Worm (Caenorhabditis elegans) whole organism, L2 larva: ENCODE results near the gene ilc-17.1.

Source experiments
- nhr-23 ChIP-seq: fragments of 150-350 bp; optimal IDR thresholded peaks from 2 replicates; lab custom pipeline; 2014; ENCODE audit warnings: missing biosample characterization, missing genetic modification reagents, missing genetic modification characterization
- skn-1 ChIP-seq: sonication (generic microtip); optimal IDR thresholded peaks from 2 replicates; lab custom pipeline; 2017; ENCODE audit warnings: missing biosample characterization, missing genetic modification characterization

ce11 chrX:12749530-12750240, 19.9 kb downstream of the ilc-17.1 start, which contains the start of gene pgp-14:
- TF ChIP-seq skn-1 (tag; lab: Kevin White, UChicago) (no peak), nhr-23 (tag; lab: Kevin White, UChicago) (no peak)
